Fruit fly (Drosophila melanogaster) whole organism, embryonic: Measurements from ENCODE around the gene MED21.

Experiments used
- Abd-B ChIP-seq: fragments of 200-800 bp; sonication (Bioruptor generic); optimal IDR thresholded peaks from 2 replicates; lab custom pipeline; 2018; ENCODE audit warnings: missing biosample characterization, mild to moderate bottlenecking, missing genetic modification characterization, moderate library complexity
- Awh ChIP-seq: fragments of 200-800 bp; sonication (Bioruptor generic); IDR thresholded peaks from 2 replicates; pipeline ENCODE4, ENCODE4 v1.3.6; 2022; ENCODE audit warnings: missing biosample characterization, missing genetic modification characterization
- B-H1 ChIP-seq: fragments of 200-800 bp; sonication (Bioruptor generic); IDR thresholded peaks from 3 replicates; pipeline ENCODE4 v1.3.6; 2022; ENCODE audit warnings: missing biosample characterization, missing genetic modification characterization
- CG10979 ChIP-seq: fragments of 200-800 bp; sonication (Bioruptor generic); optimal IDR thresholded peaks from 2 replicates; lab custom pipeline; 2018; ENCODE audit warnings: missing biosample characterization, mild to moderate bottlenecking, missing genetic modification characterization, moderate library complexity
- CG11723 ChIP-seq: fragments of 200-800 bp; sonication (Bioruptor generic); optimal IDR thresholded peaks from 2 replicates; lab custom pipeline; 2017; ENCODE audit warnings: missing biosample characterization, mild to moderate bottlenecking, missing genetic modification characterization
- CG1233 ChIP-seq: fragments of 200-800 bp; sonication (Bioruptor generic); optimal IDR thresholded peaks from 4 replicates; lab custom pipeline; 2018; ENCODE audit warnings: missing biosample characterization, mild to moderate bottlenecking, missing genetic modification characterization
- CG14441 ChIP-seq: fragments of 200-800 bp; sonication (Bioruptor generic); IDR thresholded peaks from 2 replicates; pipeline ENCODE4 v1.3.6; 2022; ENCODE audit warnings: missing biosample characterization, missing genetic modification characterization
- CG15514 ChIP-seq: fragments of 200-800 bp; sonication (Bioruptor generic); optimal IDR thresholded peaks from 3 replicates; lab custom pipeline; 2017; ENCODE audit warnings: missing biosample characterization, missing genetic modification characterization, mild to moderate bottlenecking, moderate library complexity, missing genetic modification reagents
- CG1603 ChIP-seq: fragments of 200-800 bp; sonication (Bioruptor generic); optimal IDR thresholded peaks from 2 replicates; lab custom pipeline; 2019; ENCODE audit warnings: missing biosample characterization, mild to moderate bottlenecking, missing genetic modification characterization, moderate library complexity
- CG16813 ChIP-seq: fragments of 200-800 bp; sonication (Bioruptor generic); IDR thresholded peaks from 3 replicates; pipeline ENCODE4 v1.3.6; 2022; ENCODE audit warnings: missing biosample characterization, missing genetic modification characterization; ENCODE audit not compliant: partially characterized antibody
- CG17612 ChIP-seq: fragments of 200-800 bp; sonication (Bioruptor generic); IDR thresholded peaks from 2 replicates; pipeline ENCODE4 v1.3.6; 2022; ENCODE audit warnings: missing biosample characterization, missing genetic modification characterization
- CG17802 ChIP-seq: fragments of 200-800 bp; sonication (Bioruptor generic); optimal IDR thresholded peaks from 2 replicates; lab custom pipeline; 2018; ENCODE audit warnings: missing biosample characterization, mild to moderate bottlenecking, missing genetic modification characterization, moderate library complexity
- CG2116 ChIP-seq: fragments of 200-800 bp; sonication (Bioruptor generic); optimal IDR thresholded peaks from 3 replicates; lab custom pipeline; 2018; ENCODE audit warnings: missing biosample characterization, mild to moderate bottlenecking, missing genetic modification characterization
- CG30020 ChIP-seq: fragments of 200-800 bp; optimal IDR thresholded peaks from 2 replicates; lab custom pipeline; 2019; ENCODE audit warnings: missing biosample characterization, mild to moderate bottlenecking, missing genetic modification characterization, moderate library complexity
- CG32767 ChIP-seq: fragments of 200-800 bp; sonication (Bioruptor generic); IDR thresholded peaks from 2 replicates; pipeline ENCODE4 v1.3.6; 2022; ENCODE audit warnings: missing biosample characterization, missing genetic modification characterization
- CG3407 ChIP-seq: fragments of 200-800 bp; sonication (Bioruptor generic); optimal IDR thresholded peaks from 2 replicates; lab custom pipeline; 2018; ENCODE audit warnings: missing biosample characterization, mild to moderate bottlenecking, missing genetic modification characterization
- CG7928 ChIP-seq: fragments of 200-800 bp; sonication (Bioruptor generic); optimal IDR thresholded peaks from 2 replicates; lab custom pipeline; 2017; ENCODE audit warnings: missing biosample characterization, mild to moderate bottlenecking, missing genetic modification characterization
- CG8290 ChIP-seq, 3 experiments: fragments of 200-800 bp; sonication (Bioruptor generic); optimal IDR thresholded peaks; 2 replicates each; lab custom pipeline; 2016 to 2019; ENCODE audit warnings: missing biosample characterization in 3 of 3, missing genetic modification characterization in 3 of 3, mild to moderate bottlenecking in 2 of 3, moderate library complexity in 1 of 3
- D19B ChIP-seq: fragments of 200-800 bp; sonication (Bioruptor generic); optimal IDR thresholded peaks from 2 replicates; lab custom pipeline; 2017; ENCODE audit warnings: missing biosample characterization, mild to moderate bottlenecking, missing genetic modification characterization
- Dbx ChIP-seq: fragments of 200-800 bp; sonication (Bioruptor generic); IDR thresholded peaks from 3 replicates; pipeline ENCODE4 v1.3.6; 2022; ENCODE audit warnings: missing biosample characterization, missing genetic modification characterization
- Dref ChIP-seq: fragments of 200-800 bp; sonication (Bioruptor generic); IDR thresholded peaks from 2 replicates; pipeline ENCODE4 v1.3.6; 2022; ENCODE audit warnings: missing biosample characterization, missing genetic modification characterization
- Eip74EF ChIP-seq, 2 experiments: fragments of 200-800 bp in 1 of 2; fragments of >200 bp in 1 of 2; sonication (Bioruptor generic) in 1 of 2; optimal IDR thresholded peaks; 2 replicates each; lab custom pipeline; 2017 to 2019; ENCODE audit warnings: missing biosample characterization in 2 of 2, missing genetic modification characterization in 2 of 2, mild to moderate bottlenecking in 1 of 2, moderate library complexity in 1 of 2
- Hand ChIP-seq: fragments of 200-800 bp; sonication (Bioruptor generic); optimal IDR thresholded peaks from 2 replicates; lab custom pipeline; 2017; ENCODE audit warnings: mild to moderate bottlenecking, missing biosample characterization, missing genetic modification reagents, missing genetic modification characterization
- Hr3 ChIP-seq: fragments of 200-800 bp; sonication (Bioruptor generic); optimal IDR thresholded peaks from 3 replicates; lab custom pipeline; 2016; ENCODE audit warnings: missing biosample characterization, missing genetic modification characterization
- Hr78 ChIP-seq, 2 experiments: fragments of 200-800 bp in 1 of 2; fragments of >200 bp in 1 of 2; sonication (Bioruptor generic) in 1 of 2; optimal IDR thresholded peaks; 2 replicates each; lab custom pipeline; 2017 to 2019; ENCODE audit warnings: missing biosample characterization in 2 of 2, missing genetic modification characterization in 2 of 2, mild to moderate bottlenecking in 1 of 2, moderate library complexity in 1 of 2
- Lhr ChIP-seq: fragments of 200-800 bp; sonication (Bioruptor generic); optimal IDR thresholded peaks from 3 replicates; lab custom pipeline; 2017; ENCODE audit warnings: mild to moderate bottlenecking, missing biosample characterization, missing genetic modification reagents, missing genetic modification characterization
- MESR4 ChIP-seq: fragments of 200-800 bp; sonication (Bioruptor generic); optimal IDR thresholded peaks from 2 replicates; lab custom pipeline; 2018; ENCODE audit warnings: missing biosample characterization, mild to moderate bottlenecking, missing genetic modification characterization, moderate library complexity
- Rx ChIP-seq: fragments of 200-800 bp; sonication (Bioruptor generic); IDR thresholded peaks from 2 replicates; pipeline ENCODE4 v1.3.6; 2022; ENCODE audit warnings: missing biosample characterization, missing genetic modification characterization
- Spps ChIP-seq: fragments of 200-800 bp; sonication (Bioruptor generic); optimal IDR thresholded peaks from 2 replicates; lab custom pipeline; 2018; ENCODE audit warnings: missing biosample characterization, mild to moderate bottlenecking, missing genetic modification characterization
- bcd ChIP-seq: fragments of 200-800 bp; sonication (Bioruptor generic); optimal IDR thresholded peaks from 2 replicates; lab custom pipeline; 2017; ENCODE audit warnings: missing biosample characterization, mild to moderate bottlenecking, missing genetic modification characterization
- bigmax ChIP-seq: fragments of 200-800 bp; sonication (Bioruptor generic); optimal IDR thresholded peaks from 2 replicates; lab custom pipeline; 2018; ENCODE audit warnings: missing biosample characterization, mild to moderate bottlenecking, missing genetic modification characterization
- crc ChIP-seq: fragments of 200-800 bp; sonication (Bioruptor generic); optimal IDR thresholded peaks from 2 replicates; lab custom pipeline; 2016; ENCODE audit warnings: missing biosample characterization, missing genetic modification characterization
- disco-r ChIP-seq: fragments of 200-800 bp; sonication (Bioruptor generic); optimal IDR thresholded peaks from 2 replicates; lab custom pipeline; 2016; ENCODE audit warnings: missing biosample characterization, missing genetic modification characterization
- eve ChIP-seq, 2 experiments: fragments of >200 bp; optimal IDR thresholded peaks; 2 replicates each; lab custom pipeline; 2017; ENCODE audit warnings: missing biosample characterization in 2 of 2, missing genetic modification characterization in 2 of 2
- fd102C ChIP-seq: fragments of 200-800 bp; sonication (Bioruptor generic); optimal IDR thresholded peaks from 2 replicates; lab custom pipeline; 2018; ENCODE audit warnings: missing biosample characterization, mild to moderate bottlenecking, missing genetic modification characterization, moderate library complexity
- gem ChIP-seq: fragments of 200-800 bp; sonication (Bioruptor generic); optimal IDR thresholded peaks from 2 replicates; lab custom pipeline; 2019; ENCODE audit warnings: missing biosample characterization, mild to moderate bottlenecking, missing genetic modification characterization, moderate library complexity
- gfzf ChIP-seq: fragments of 200-800 bp; sonication (Bioruptor generic); optimal IDR thresholded peaks from 2 replicates; lab custom pipeline; 2016; ENCODE audit warnings: missing biosample characterization, mild to moderate bottlenecking, missing genetic modification characterization, moderate library complexity
- lola ChIP-seq, 3 experiments: fragments of >200 bp in 2 of 3; fragments of 200-800 bp in 1 of 3; sonication (Bioruptor generic) in 1 of 3; optimal IDR thresholded peaks; 2 replicates each; lab custom pipeline; 2017 to 2019; ENCODE audit warnings: missing biosample characterization in 3 of 3, missing genetic modification characterization in 3 of 3, mild to moderate bottlenecking in 1 of 3, moderate library complexity in 1 of 3
- maf-S ChIP-seq: fragments of 200-800 bp; sonication (Bioruptor generic); optimal IDR thresholded peaks from 2 replicates; lab custom pipeline; 2016; ENCODE audit warnings: missing biosample characterization, missing genetic modification characterization
- pfk ChIP-seq: fragments of 200-800 bp; sonication (Bioruptor generic); optimal IDR thresholded peaks from 2 replicates; lab custom pipeline; 2018; ENCODE audit warnings: missing biosample characterization, mild to moderate bottlenecking, missing genetic modification characterization, moderate library complexity
- pzg ChIP-seq: fragments of 200-800 bp; sonication (Bioruptor generic); optimal IDR thresholded peaks from 3 replicates; lab custom pipeline; 2018; ENCODE audit warnings: missing biosample characterization, mild to moderate bottlenecking, missing genetic modification characterization, moderate library complexity
- ranshi ChIP-seq: fragments of 200-800 bp; sonication (Bioruptor generic); IDR thresholded peaks from 2 replicates; pipeline ENCODE4 v1.3.6; 2022; ENCODE audit warnings: missing biosample characterization, missing genetic modification characterization
- row ChIP-seq: fragments of 200-800 bp; sonication (Bioruptor generic); IDR thresholded peaks from 3 replicates; pipeline ENCODE4 v1.3.6; 2022; ENCODE audit warnings: missing biosample characterization, missing genetic modification characterization
- scrt ChIP-seq: fragments of 200-800 bp; sonication (Bioruptor generic); optimal IDR thresholded peaks from 2 replicates; lab custom pipeline; 2018; ENCODE audit warnings: missing biosample characterization, mild to moderate bottlenecking, missing genetic modification characterization, moderate library complexity
- so ChIP-seq: fragments of 200-800 bp; sonication (Bioruptor generic); IDR thresholded peaks from 3 replicates; pipeline ENCODE4 v1.3.6; 2022; ENCODE audit warnings: missing biosample characterization, missing genetic modification characterization
- sob ChIP-seq: fragments of 200-800 bp; sonication (Bioruptor generic); IDR thresholded peaks from 2 replicates; pipeline ENCODE4 v1.3.6; 2022; ENCODE audit warnings: missing biosample characterization, missing genetic modification characterization
- ssp ChIP-seq: fragments of 200-800 bp; sonication (Bioruptor generic); IDR thresholded peaks from 2 replicates; pipeline ENCODE4 v1.3.6; 2022; ENCODE audit warnings: missing biosample characterization, missing genetic modification characterization
- zen ChIP-seq: fragments of 200-800 bp; sonication (Bioruptor generic); optimal IDR thresholded peaks from 3 replicates; lab custom pipeline; 2018; ENCODE audit warnings: missing biosample characterization, mild to moderate bottlenecking, missing genetic modification characterization, moderate library complexity

The MED21 gene

DNA sequence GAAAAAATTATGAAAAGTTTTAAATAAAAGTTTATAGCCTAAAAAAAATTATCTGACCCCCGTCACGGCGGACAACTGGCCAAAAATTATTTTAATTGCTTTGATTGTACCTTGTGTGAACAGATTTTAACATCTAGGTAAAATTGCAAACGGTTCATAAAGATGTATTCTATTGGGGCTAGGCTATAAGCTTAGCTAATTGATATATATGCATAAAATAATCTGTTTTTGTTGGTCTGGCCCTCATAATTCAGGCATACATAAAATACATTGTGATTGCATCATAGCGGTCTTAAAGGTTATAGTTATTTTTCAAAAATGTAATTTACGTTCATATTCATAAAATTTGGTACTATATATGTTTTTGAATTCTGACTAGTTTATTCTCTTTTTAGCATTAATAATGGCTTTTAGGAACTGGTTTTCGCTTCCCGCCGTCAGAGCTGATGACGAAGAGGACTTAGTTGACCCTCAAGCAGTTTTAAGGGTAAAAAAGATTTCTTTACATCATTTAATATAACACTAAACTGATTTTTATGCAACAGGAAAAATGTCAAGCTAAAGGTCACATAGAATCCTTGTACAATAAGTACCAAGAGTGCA, 4.9 kb upstream of the MED21 start, which contains the start of gene UQCR-11:
Gene UQCR-11, plus strand, starts transcription at position 211 of the 603 bp plus-strand sequence.
- TF ChIP-seq CG11723 (GFP tag; lab: Kevin White, UChicago) = peak; percentile 94
- peak; percentile 64 for TF ChIP-seq pfk (GFP tag; lab: Kevin White, UChicago)
- no peak for TF ChIP-seq B-H1 (GFP tag; lab: Robert Waterston, UW)
- TF ChIP-seq D19B (GFP tag; lab: Kevin White, UChicago) = no peak
- no peak for TF ChIP-seq CG17612 (GFP tag; lab: Robert Waterston, UW)
- TF ChIP-seq so (GFP tag; lab: Robert Waterston, UW) = no peak
- TF ChIP-seq sob (GFP tag; lab: Robert Waterston, UW) = no peak
- TF ChIP-seq pzg (GFP tag; lab: Kevin White, UChicago) = peak; percentile 48
- TF ChIP-seq Hand (GFP tag; lab: Kevin White, UChicago) = no peak
- no peak for TF ChIP-seq CG1233 (GFP tag; lab: Kevin White, UChicago)
- TF ChIP-seq maf-S = no peak
- TF ChIP-seq Hr78 (GFP tag; optimal IDR thresholded peaks at IDR 0.05; lab: Kevin White, UChicago) = peak in 1 of 2 experiments; percentile 11
- peak; percentile 12 for TF ChIP-seq gem
- no peak for TF ChIP-seq CG3407 (GFP tag; lab: Kevin White, UChicago)
- peak; percentile 9; the same call in 1 of the 2 replicates for TF ChIP-seq ranshi (GFP tag; lab: Robert Waterston, UW)
- peak; percentile 73 for TF ChIP-seq MESR4 (GFP tag; lab: Kevin White, UChicago)
- TF ChIP-seq disco-r (GFP tag; lab: Kevin White, UChicago) = no peak
- TF ChIP-seq CG1603 = peak; percentile 99
- peak; percentile 100 for TF ChIP-seq ssp (GFP tag; lab: Robert Waterston, UW)
- peak; percentile 90 for TF ChIP-seq row (GFP tag; lab: Robert Waterston, UW)
- TF ChIP-seq fd102C = no peak
- peak; percentile 34 for TF ChIP-seq gfzf
- TF ChIP-seq Abd-B (GFP tag; lab: Kevin White, UChicago) = peak; percentile 90
- TF ChIP-seq lola (GFP tag; optimal IDR thresholded peaks at IDR 0.05; lab: Kevin White, UChicago) = peak in 1 of 3 experiments; percentile 56
- TF ChIP-seq Dref (GFP tag; lab: Robert Waterston, UW) = peak; percentile 61
- TF ChIP-seq bcd (GFP tag; lab: Kevin White, UChicago) = no peak
- no peak for TF ChIP-seq Spps (tag; lab: Kevin White, UChicago)
- TF ChIP-seq CG16813 = no peak
- TF ChIP-seq eve (GFP tag; optimal IDR thresholded peaks at IDR 0.05; lab: Kevin White, UChicago) = no peak
- peak; percentile 62 for TF ChIP-seq CG8290 (GFP tag; optimal IDR thresholded peaks at IDR 0.05; lab: Kevin White, UChicago)
- TF ChIP-seq CG8290 (tag; optimal IDR thresholded peaks at IDR 0.05; lab: Kevin White, UChicago) = peak in 1 of 2 experiments; percentile 51
- TF ChIP-seq CG14441 (GFP tag; lab: Robert Waterston, UW) = no peak
- peak; percentile 33 for TF ChIP-seq CG15514
- TF ChIP-seq scrt = no peak
- peak in 1 of 2 experiments; percentile 3 for TF ChIP-seq Eip74EF (GFP tag; optimal IDR thresholded peaks at IDR 0.05; lab: Kevin White, UChicago)
- TF ChIP-seq zen (tag; lab: Kevin White, UChicago) = peak; percentile 51
- TF ChIP-seq CG17802 (tag; lab: Kevin White, UChicago) = peak; percentile 99
- no peak for TF ChIP-seq CG10979 (tag; lab: Kevin White, UChicago)
- no peak for TF ChIP-seq Awh
- no peak for TF ChIP-seq Dbx (GFP tag; lab: Robert Waterston, UW)
- peak; percentile 3 for TF ChIP-seq bigmax (GFP tag; lab: Kevin White, UChicago)
- TF ChIP-seq CG2116 = peak; percentile 6
- TF ChIP-seq CG30020 (tag; lab: Kevin White, UChicago) = peak; percentile 100
- TF ChIP-seq CG32767 (GFP tag; lab: Robert Waterston, UW) = peak; percentile 77; the same call in 1 of the 2 replicates
- TF ChIP-seq CG7928 = no peak
- TF ChIP-seq Rx (GFP tag; lab: Robert Waterston, UW) = 0 out of 2 replicates have a peak, but pooled peaks have one; percentile 31
- no peak for TF ChIP-seq Hr3 (GFP tag; lab: Kevin White, UChicago)
- TF ChIP-seq Lhr (GFP tag; lab: Kevin White, UChicago) = peak; percentile 69
- no peak for TF ChIP-seq crc (GFP tag; lab: Kevin White, UChicago)
